Worm (Caenorhabditis elegans) whole organism, young adult: ENCODE data around the gene cyp-35A4.

Source experiments
- F55B11.4 ChIP-seq: sonication (generic microtip); optimal IDR thresholded peaks from 2 replicates; lab custom pipeline; 2016; ENCODE audit warnings: missing compliant biosample characterization, missing genetic modification characterization, borderline replicate concordance; ENCODE audit not compliant: insufficient read depth
- F57A8.1 ChIP-seq: fragments of 200-800 bp; sonication (Bioruptor generic); optimal IDR thresholded peaks from 2 replicates; lab custom pipeline; 2018; ENCODE audit warnings: mild to moderate bottlenecking, missing genetic modification characterization, moderate library complexity, missing compliant biosample characterization
- atf-7 ChIP-seq: sonication (generic microtip); optimal IDR thresholded peaks from 2 replicates; lab custom pipeline; 2017; ENCODE audit warnings: mild to moderate bottlenecking, missing genetic modification characterization, missing compliant biosample characterization
- nhr-90 ChIP-seq: sonication (generic microtip); optimal IDR thresholded peaks from 2 replicates; lab custom pipeline; 2016; ENCODE audit warnings: missing genotype, mild to moderate bottlenecking, missing genetic modification characterization, missing compliant biosample characterization
- ztf-6 ChIP-seq: fragments of 200-800 bp; sonication (Bioruptor generic); IDR thresholded peaks from 2 replicates; pipeline ENCODE4 v1.3.6; 2022; ENCODE audit warnings: missing genetic modification reagents, missing genetic modification characterization, missing compliant biosample characterization

DNA sequence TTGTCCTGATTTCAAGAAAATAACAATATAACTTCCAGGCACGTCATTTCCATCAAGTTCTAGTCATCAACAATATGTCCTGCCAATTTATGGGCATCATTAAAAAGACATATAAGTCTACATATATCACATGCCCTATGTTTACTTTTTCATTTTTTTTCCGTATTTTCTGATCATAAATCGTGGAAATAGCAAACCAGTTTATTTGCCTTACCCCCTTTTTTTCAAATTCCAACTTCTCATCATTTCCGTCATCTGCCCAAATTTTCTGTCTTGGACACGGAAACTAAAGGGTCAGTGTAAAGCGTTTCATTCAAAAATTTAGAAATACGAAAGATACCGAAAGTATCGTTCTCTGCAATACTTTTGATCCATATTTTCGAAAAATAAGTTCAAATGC is 39.1 kb upstream of the cyp-35A4 start:
- TF ChIP-seq nhr-90 (tag; lab: Kevin White, UChicago) (no peak), F57A8.1 (no peak), atf-7 (tag; lab: Kevin White, UChicago) (no peak), F55B11.4 (tag; lab: Kevin White, UChicago) (no peak), ztf-6 (GFP tag; lab: Robert Waterston, UW) (no peak)
